Worm (Caenorhabditis elegans): ENCODE measurements around the gene T11F8.1.

DNA sequence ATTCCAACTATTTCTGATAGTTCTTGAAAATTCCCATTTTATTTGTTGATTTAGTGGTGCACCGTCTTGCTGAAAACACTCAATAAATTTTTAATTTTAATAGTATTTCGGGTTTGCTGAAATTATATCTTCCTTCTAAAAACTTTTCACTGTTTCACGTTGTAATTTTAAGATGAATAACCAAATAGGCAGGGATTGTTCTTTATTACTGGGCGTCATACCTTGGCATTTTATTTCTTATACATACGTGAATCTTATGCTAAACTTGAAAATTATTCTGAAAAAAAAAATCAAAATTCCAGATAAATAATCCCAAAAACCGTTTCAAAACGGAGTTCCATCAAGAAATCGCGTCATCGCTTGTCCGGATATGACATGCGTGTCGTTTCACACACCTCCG is 40.7 kb upstream of the T11F8.1 start, which contains the start of gene mgl-3:
- TF ChIP-seq med-1 (GFP tag; optimal IDR thresholded peaks at IDR 0.05; ENCODE audit: insufficient read depth): no peak
- TF ChIP-seq flt-1 (GFP tag; IDR thresholded peaks at IDR 0.05): no peak
- TF ChIP-seq ref-1 (GFP tag; conservative IDR thresholded peaks at IDR 0.05): no peak
- no peak for TF ChIP-seq ztf-29 (GFP tag; IDR thresholded peaks at IDR 0.05)
- no peak for TF ChIP-seq klf-2 (GFP tag; conservative IDR thresholded peaks at IDR 0.05)

Data from whole organism, midembryonic.